Worm (Caenorhabditis elegans) whole organism, L4 larva: ENCODE data around the gene mut-14.

Experiments
- Y48G9A.11 ChIP-seq: fragments of 200-800 bp; sonication (Bioruptor generic); IDR thresholded peaks from 2 replicates; pipeline ENCODE4 v1.3.6; 2022; ENCODE audit warnings: missing genetic modification reagents, missing genetic modification characterization, missing compliant biosample characterization
- aly-2 ChIP-seq: sonication (generic microtip); optimal IDR thresholded peaks from 2 replicates; lab custom pipeline; 2018; ENCODE audit warnings: missing biosample characterization, missing genetic modification characterization
- ceh-44 ChIP-seq: fragments of 200-800 bp; sonication (Bioruptor generic); IDR thresholded peaks from 2 replicates; pipeline ENCODE4 v1.3.6; 2022; ENCODE audit warnings: missing genetic modification reagents, missing genetic modification characterization, missing compliant biosample characterization
- ctbp-1 ChIP-seq: fragments of 200-800 bp; sonication (Bioruptor generic); IDR thresholded peaks from 2 replicates; pipeline ENCODE4 v1.3.6; 2022; ENCODE audit warnings: missing genetic modification reagents, missing genetic modification characterization, missing compliant biosample characterization
- hlh-30 ChIP-seq: sonication (generic microtip); optimal IDR thresholded peaks from 2 replicates; lab custom pipeline; 2017; ENCODE audit warnings: antibody characterized with exemption, mild to moderate bottlenecking, missing genetic modification characterization, missing compliant biosample characterization; ENCODE audit not compliant: insufficient read depth
- lim-7 ChIP-seq: fragments of 200-800 bp; sonication (Bioruptor generic); IDR thresholded peaks from 2 replicates; pipeline ENCODE4 v1.3.6; 2022; ENCODE audit warnings: missing genetic modification characterization, missing compliant biosample characterization
- mdl-1 ChIP-seq, 2 experiments: fragments of 150-350 bp in 1 of 2; sonication (generic microtip) in 1 of 2; optimal IDR thresholded peaks; 2 replicates each; lab custom pipeline; 2014 to 2017; ENCODE audit warnings: missing biosample characterization in 2 of 2, missing genetic modification characterization in 2 of 2
- nhr-237 ChIP-seq: sonication (generic microtip); optimal IDR thresholded peaks from 2 replicates; lab custom pipeline; 2017; ENCODE audit warnings: missing biosample characterization, missing genetic modification characterization
- tag-97 ChIP-seq: fragments of 200-800 bp; sonication (Bioruptor generic); IDR thresholded peaks from 2 replicates; pipeline ENCODE4 v1.3.6; 2022; ENCODE audit warnings: missing genetic modification characterization, missing compliant biosample characterization
- unc-62 ChIP-seq, 3 experiments: fragments of 150-350 bp in 1 of 3; sonication (generic microtip); optimal IDR thresholded peaks in 2 of 3; peaks in 1 of 3; 1 replicate in 1 of 3; 2 replicates in 2 of 3; lab custom pipeline; 2014 to 2017; ENCODE audit warnings: missing biosample characterization in 3 of 3, missing genetic modification characterization in 3 of 3, missing genetic modification reagents in 3 of 3, missing genotype in 1 of 3
- zag-1 ChIP-seq: fragments of 150-350 bp; optimal IDR thresholded peaks from 2 replicates; lab custom pipeline; 2014; ENCODE audit warnings: missing biosample characterization, missing genetic modification characterization

The mut-14 gene

DNA sequence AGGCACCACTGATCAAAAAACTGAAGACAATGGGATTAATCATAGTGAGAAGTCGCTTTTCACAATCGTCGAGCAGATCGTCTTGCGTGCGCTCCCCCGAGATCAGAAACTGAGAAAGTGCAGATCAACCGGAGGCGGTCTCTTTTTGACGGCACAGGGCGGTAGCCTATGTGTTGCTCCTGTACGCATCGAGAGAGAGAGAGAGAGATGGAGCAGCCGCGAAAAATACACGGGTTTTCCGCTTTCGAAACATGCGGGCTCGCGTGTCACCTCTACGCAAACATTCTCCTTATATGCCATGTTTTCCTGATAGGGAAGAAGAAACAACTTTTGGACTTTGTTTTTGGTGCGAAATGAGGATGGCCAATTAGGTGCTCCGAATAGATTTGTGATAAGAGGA is 47.4 kb downstream of the mut-14 start, which contains the start of gene lrpc-1:
Gene lrpc-1 (minus strand): TSS at position 101 of the 400 bp plus-strand sequence.
- TF ChIP-seq Y48G9A.11 (no peak), ctbp-1 (GFP tag; lab: Robert Waterston, UW) (no peak), hlh-30 (tag; lab: Kevin White, UChicago) (no peak), aly-2 (tag; lab: Kevin White, UChicago) (no peak), mdl-1 (tag; optimal IDR thresholded peaks at IDR 0.05; lab: Kevin White, UChicago) (no peak)

ce11 chrV:5610186-5610585 is 50.3 kb downstream of the mut-14 start:
- no peak for TF ChIP-seq ceh-44 (GFP tag; lab: Robert Waterston, UW)
- no peak for TF ChIP-seq lim-7
- no peak for TF ChIP-seq nhr-237 (tag; lab: Kevin White, UChicago)
- TF ChIP-seq zag-1 (tag; lab: Kevin White, UChicago): no peak
- TF ChIP-seq tag-97 (GFP tag; lab: Robert Waterston, UW): no peak
- TF ChIP-seq unc-62 (GFP tag; optimal IDR thresholded peaks at IDR 0.05 in 1 of 2; lab: Kevin White, UChicago): peak in 1 of 2 experiments; percentile 91
- TF ChIP-seq unc-62 (tag; optimal IDR thresholded peaks at IDR 0.05; lab: Kevin White, UChicago): no peak
